Fruit fly (Drosophila melanogaster): ENCODE measurements around the gene CG4045.
A peak's percentile ranks its signal among the peaks of the same experiment; 100 is the strongest.

Gene CG4045

DNA sequence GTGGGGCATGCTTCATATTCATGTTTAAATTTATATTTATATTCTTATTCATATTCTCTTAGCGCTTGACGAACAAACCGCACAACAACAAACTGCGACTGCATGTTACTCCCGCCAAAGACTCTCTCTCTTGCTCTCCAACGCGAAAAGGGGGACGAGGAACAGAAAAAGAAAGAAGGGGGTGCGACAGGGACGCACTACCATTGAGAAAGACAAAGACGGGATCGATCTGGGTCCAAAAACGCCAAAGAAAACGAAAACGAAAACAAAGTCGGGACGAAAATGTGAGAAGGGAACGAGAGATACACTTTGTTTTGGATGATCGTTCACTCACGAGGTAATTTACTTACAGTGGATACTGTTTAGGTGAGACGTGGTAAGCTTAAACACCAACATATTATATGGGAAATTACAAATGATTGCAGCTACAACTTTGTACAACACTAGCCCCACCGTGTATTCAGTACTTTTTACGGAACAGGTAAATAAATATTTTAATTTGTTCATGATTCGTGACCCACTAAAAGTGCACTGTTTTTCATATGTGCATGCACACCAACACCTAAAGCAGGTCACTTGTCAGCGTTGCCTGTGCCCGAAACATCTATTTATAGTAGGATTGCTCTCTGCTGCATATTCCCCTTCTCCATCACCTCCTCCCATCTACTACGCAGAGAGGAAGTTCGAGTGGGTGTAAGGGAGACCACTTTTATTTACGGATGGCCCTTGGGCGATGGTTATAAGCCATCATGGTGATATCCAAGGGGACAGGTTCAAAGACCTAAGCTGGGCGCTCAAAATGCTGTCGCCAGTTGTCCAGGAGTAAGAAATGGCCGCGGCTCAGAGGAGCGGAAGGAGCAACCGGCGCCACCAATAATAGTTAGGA, 46.3 kb upstream of the CG4045 start (continued):
- TF ChIP-seq CG11085 (GFP tag; IDR thresholded peaks at IDR 0.05) (no peak), trh (GFP tag; optimal IDR thresholded peaks at IDR 0.05) (no peak), CG1233 (GFP tag; optimal IDR thresholded peaks at IDR 0.05) (peak; percentile 26), bcd (GFP tag; optimal IDR thresholded peaks at IDR 0.05) (no peak), chinmo (GFP tag; IDR thresholded peaks at IDR 0.05; ENCODE audit: partially characterized antibody) (no peak), E2f2 (GFP tag; IDR thresholded peaks at IDR 0.05) (no peak), odd (GFP tag; optimal IDR thresholded peaks at IDR 0.05) (peak; percentile 15), sd (tag; optimal IDR thresholded peaks at IDR 0.05) (no peak), sens (GFP tag) (peak; percentile 93), psq (GFP tag; optimal IDR thresholded peaks at IDR 0.05) (peak; percentile 37), maf-S (GFP tag; optimal IDR thresholded peaks at IDR 0.05) (no peak), row (GFP tag; IDR thresholded peaks at IDR 0.05) (peak; percentile 63), abd-A (tag; optimal IDR thresholded peaks at IDR 0.05) (no peak), croc (GFP tag; conservative IDR thresholded peaks at IDR 0.05) (no peak), MESR4 (GFP tag; optimal IDR thresholded peaks at IDR 0.05) (no peak), otp (GFP tag; IDR thresholded peaks at IDR 0.05) (no peak), dimm (GFP tag; IDR thresholded peaks at IDR 0.05) (no peak), hb (GFP tag; IDR thresholded peaks at IDR 0.05; ENCODE audit: partially characterized antibody) (no peak), Abd-B (GFP tag; optimal IDR thresholded peaks at IDR 0.05) (no peak), eve (GFP tag; optimal IDR thresholded peaks at IDR 0.05) (no peak), peb (GFP tag; IDR thresholded peaks at IDR 0.05) (0 out of 2 replicates have a peak, but pooled peaks have one; percentile 34), Hr78 (GFP tag; optimal IDR thresholded peaks at IDR 0.05) (peak in 1 of 2 experiments; percentile 10), CG34422 (GFP tag; IDR thresholded peaks at IDR 0.05) (no peak), Dll (GFP tag; IDR thresholded peaks at IDR 0.05; ENCODE audit: partially characterized antibody) (no peak), bab2 (GFP tag; optimal IDR thresholded peaks at IDR 0.05) (no peak), Pdp1 (GFP tag; optimal IDR thresholded peaks at IDR 0.05) (peak in 1 of 2 experiments; percentile 20), Nf-YB (GFP tag; optimal IDR thresholded peaks at IDR 0.05) (no peak), CG13123 (GFP tag; optimal IDR thresholded peaks at IDR 0.05) (no peak), knrl (GFP tag; IDR thresholded peaks at IDR 0.05; ENCODE audit: partially characterized antibody) (no peak), prd (optimal IDR thresholded peaks at IDR 0.05) (no peak), prd (GFP tag; IDR thresholded peaks at IDR 0.05) (peak; percentile 41; the same call in 2 of the 3 replicates), CG4854 (GFP tag; optimal IDR thresholded peaks at IDR 0.05) (no peak), CG10209 (GFP tag; optimal IDR thresholded peaks at IDR 0.05) (peak; percentile 31), CG7745 (tag; optimal IDR thresholded peaks at IDR 0.05) (no peak), CG7271 (tag; optimal IDR thresholded peaks at IDR 0.05) (no peak), Gsc (GFP tag; IDR thresholded peaks at IDR 0.05) (0 out of 2 replicates have a peak, but pooled peaks have one; percentile 13), CG30020 (tag; optimal IDR thresholded peaks at IDR 0.05) (no peak), CG4424 (GFP tag; optimal IDR thresholded peaks at IDR 0.05) (peak; percentile 50), br (optimal IDR thresholded peaks at IDR 0.05) (no peak), wdn (GFP tag; IDR thresholded peaks at IDR 0.05) (no peak), z (GFP tag; IDR thresholded peaks at IDR 0.05) (no peak), CG31441 (GFP tag; IDR thresholded peaks at IDR 0.05) (peak; percentile 50), Sox100B (GFP tag; optimal IDR thresholded peaks at IDR 0.05) (no peak), Med (GFP tag) (peak; percentile 84), Neu2 (GFP tag; optimal IDR thresholded peaks at IDR 0.05; ENCODE audit: borderline replicate concordance) (no peak), ranshi (GFP tag; IDR thresholded peaks at IDR 0.05) (no peak), dm (GFP tag; optimal IDR thresholded peaks at IDR 0.05) (no peak), lilli (GFP tag; optimal IDR thresholded peaks at IDR 0.05) (peak; percentile 33), CG17385 (GFP tag; optimal IDR thresholded peaks at IDR 0.05) (peak; percentile 10)

Data from whole organism, embryonic.